Fruit fly (Drosophila melanogaster) whole organism, embryonic: Measurements from ENCODE around the gene cac.

Experiments used
- ATbp ChIP-seq: fragments of 200-800 bp; sonication (Bioruptor generic); optimal IDR thresholded peaks from 2 replicates; lab custom pipeline; 2017; ENCODE audit warnings: missing biosample characterization, mild to moderate bottlenecking, missing genetic modification characterization, missing genetic modification reagents
- CG10321 ChIP-seq: fragments of 200-800 bp; sonication (Bioruptor generic); IDR thresholded peaks from 2 replicates; pipeline ENCODE4 v1.3.6; 2022; ENCODE audit warnings: missing biosample characterization, missing genetic modification characterization
- CG11504 ChIP-seq: fragments of 200-800 bp; sonication (Bioruptor generic); optimal IDR thresholded peaks from 3 replicates; lab custom pipeline; 2019; ENCODE audit warnings: missing biosample characterization, mild to moderate bottlenecking, missing genetic modification characterization, moderate library complexity
- CG12769 ChIP-seq: fragments of 200-800 bp; sonication (Bioruptor generic); optimal IDR thresholded peaks from 2 replicates; lab custom pipeline; 2019; ENCODE audit warnings: missing biosample characterization, mild to moderate bottlenecking, missing genetic modification characterization, moderate library complexity
- CG13287 ChIP-seq: fragments of 200-800 bp; sonication (Bioruptor generic); IDR thresholded peaks from 2 replicates; pipeline ENCODE4 v1.3.6; 2022; ENCODE audit warnings: missing biosample characterization, missing genetic modification characterization; ENCODE audit not compliant: partially characterized antibody
- CG13296 ChIP-seq: fragments of 200-800 bp; sonication (Bioruptor generic); optimal IDR thresholded peaks from 3 replicates; lab custom pipeline; 2018; ENCODE audit warnings: missing biosample characterization, mild to moderate bottlenecking, missing genetic modification characterization
- CG15696 ChIP-seq: fragments of 200-800 bp; sonication (Bioruptor generic); optimal IDR thresholded peaks from 2 replicates; lab custom pipeline; 2019; ENCODE audit warnings: missing biosample characterization, mild to moderate bottlenecking, missing genetic modification characterization, moderate library complexity
- CG16815 ChIP-seq: fragments of 200-800 bp; sonication (Bioruptor generic); optimal IDR thresholded peaks from 3 replicates; lab custom pipeline; 2017; ENCODE audit warnings: missing biosample characterization, mild to moderate bottlenecking, missing genetic modification characterization
- CG31441 ChIP-seq: fragments of 200-800 bp; sonication (Bioruptor generic); IDR thresholded peaks from 2 replicates; pipeline ENCODE4 v1.3.6; 2022; ENCODE audit warnings: missing biosample characterization, missing genetic modification characterization
- CG3163 ChIP-seq: fragments of 200-800 bp; sonication (Bioruptor generic); optimal IDR thresholded peaks from 3 replicates; lab custom pipeline; 2016; ENCODE audit warnings: missing biosample characterization, missing genetic modification characterization
- CG3995 ChIP-seq: fragments of 200-800 bp; sonication (Bioruptor generic); optimal IDR thresholded peaks from 3 replicates; lab custom pipeline; 2016; ENCODE audit warnings: missing biosample characterization, missing genetic modification characterization
- CG6683 ChIP-seq: fragments of 200-800 bp; sonication (Bioruptor generic); optimal IDR thresholded peaks from 2 replicates; lab custom pipeline; 2017; ENCODE audit warnings: missing biosample characterization, mild to moderate bottlenecking, missing genetic modification characterization, missing genetic modification reagents
- CG8359 ChIP-seq: fragments of 200-800 bp; sonication (Bioruptor generic); optimal IDR thresholded peaks from 2 replicates; lab custom pipeline; 2017; ENCODE audit warnings: missing biosample characterization, mild to moderate bottlenecking, missing genetic modification characterization, borderline replicate concordance
- CG8944 ChIP-seq: fragments of 200-800 bp; sonication (Bioruptor generic); optimal IDR thresholded peaks from 3 replicates; lab custom pipeline; 2016; ENCODE audit warnings: missing biosample characterization, missing genetic modification characterization
- CG9876 ChIP-seq: fragments of 200-800 bp; sonication (Bioruptor generic); optimal IDR thresholded peaks from 2 replicates; lab custom pipeline; 2016; ENCODE audit warnings: missing biosample characterization, missing genetic modification characterization
- Chrac-16 ChIP-seq: fragments of 200-800 bp; sonication (Bioruptor generic); optimal IDR thresholded peaks from 3 replicates; lab custom pipeline; 2016; ENCODE audit warnings: missing biosample characterization, missing genetic modification characterization
- CrebB ChIP-seq: fragments of 200-800 bp; sonication (Bioruptor generic); optimal IDR thresholded peaks from 3 replicates; lab custom pipeline; 2018; ENCODE audit warnings: missing biosample characterization, mild to moderate bottlenecking, missing genetic modification characterization
- Dp ChIP-seq: fragments of 200-800 bp; sonication (Bioruptor generic); optimal IDR thresholded peaks from 2 replicates; lab custom pipeline; 2018; ENCODE audit warnings: missing biosample characterization, mild to moderate bottlenecking, missing genetic modification characterization, moderate library complexity
- E2f2 ChIP-seq: fragments of 200-800 bp; sonication (Bioruptor generic); IDR thresholded peaks from 2 replicates; pipeline ENCODE4 v1.3.6; 2022; ENCODE audit warnings: missing biosample characterization, missing genetic modification characterization
- Eip74EF ChIP-seq, 2 experiments: fragments of 200-800 bp in 1 of 2; fragments of >200 bp in 1 of 2; sonication (Bioruptor generic) in 1 of 2; optimal IDR thresholded peaks; 2 replicates each; lab custom pipeline; 2017 to 2019; ENCODE audit warnings: missing biosample characterization in 2 of 2, missing genetic modification characterization in 2 of 2, mild to moderate bottlenecking in 1 of 2, moderate library complexity in 1 of 2
- HLH54F ChIP-seq: fragments of 200-800 bp; sonication (Bioruptor generic); optimal IDR thresholded peaks from 3 replicates; lab custom pipeline; 2016; ENCODE audit warnings: missing biosample characterization, missing genetic modification characterization
- MTF-1 ChIP-seq: fragments of 200-800 bp; sonication (Bioruptor generic); optimal IDR thresholded peaks from 2 replicates; lab custom pipeline; 2018; ENCODE audit warnings: missing biosample characterization, mild to moderate bottlenecking, missing genetic modification characterization, borderline replicate concordance
- Poxn ChIP-seq: fragments of 200-800 bp; sonication (Bioruptor generic); IDR thresholded peaks from 2 replicates; pipeline ENCODE4 v1.3.6; 2022; ENCODE audit warnings: missing biosample characterization, missing genetic modification characterization
- Scr ChIP-seq: fragments of 200-800 bp; sonication (Bioruptor generic); IDR thresholded peaks from 2 replicates; pipeline ENCODE4 v1.3.6; 2022; ENCODE audit warnings: missing biosample characterization, missing genetic modification characterization; ENCODE audit not compliant: partially characterized antibody
- Sox102F ChIP-seq: fragments of 200-800 bp; sonication (Bioruptor generic); optimal IDR thresholded peaks from 2 replicates; lab custom pipeline; 2018; ENCODE audit warnings: missing biosample characterization, mild to moderate bottlenecking, missing genetic modification characterization, moderate library complexity
- Sry-β ChIP-seq: fragments of 200-800 bp; sonication (Bioruptor generic); optimal IDR thresholded peaks from 2 replicates; lab custom pipeline; 2018; ENCODE audit warnings: missing biosample characterization, mild to moderate bottlenecking, missing genetic modification characterization, moderate library complexity
- Ssrp ChIP-seq: fragments of 200-800 bp; sonication (Bioruptor generic); optimal IDR thresholded peaks from 2 replicates; lab custom pipeline; 2018; ENCODE audit warnings: missing biosample characterization, mild to moderate bottlenecking, missing genetic modification characterization, moderate library complexity
- Xbp1 ChIP-seq: fragments of 200-800 bp; sonication (Bioruptor generic); optimal IDR thresholded peaks from 3 replicates; lab custom pipeline; 2016; ENCODE audit warnings: missing biosample characterization, mild to moderate bottlenecking, missing genetic modification characterization
- abd-A ChIP-seq: fragments of 200-800 bp; sonication (Bioruptor generic); optimal IDR thresholded peaks from 3 replicates; lab custom pipeline; 2019; ENCODE audit warnings: missing biosample characterization, mild to moderate bottlenecking, missing genetic modification characterization, moderate library complexity
- bab2 ChIP-seq: fragments of 200-800 bp; sonication (Bioruptor generic); optimal IDR thresholded peaks from 2 replicates; lab custom pipeline; 2016; ENCODE audit warnings: missing biosample characterization, missing genetic modification characterization
- fru ChIP-seq: fragments of >200 bp; optimal IDR thresholded peaks from 2 replicates; lab custom pipeline; 2017
- gfzf ChIP-seq: fragments of 200-800 bp; sonication (Bioruptor generic); optimal IDR thresholded peaks from 2 replicates; lab custom pipeline; 2016; ENCODE audit warnings: missing biosample characterization, mild to moderate bottlenecking, missing genetic modification characterization, moderate library complexity
- grn ChIP-seq: fragments of 200-800 bp; sonication (Bioruptor generic); optimal IDR thresholded peaks from 3 replicates; lab custom pipeline; 2017; ENCODE audit warnings: missing biosample characterization, missing genetic modification characterization
- inv ChIP-seq: fragments of 200-800 bp; sonication (Bioruptor generic); IDR thresholded peaks from 2 replicates; pipeline ENCODE4 v1.3.6; 2022; ENCODE audit warnings: missing biosample characterization, missing genetic modification characterization; ENCODE audit not compliant: partially characterized antibody
- mam ChIP-seq: fragments of 200-800 bp; sonication (Bioruptor generic); optimal IDR thresholded peaks from 3 replicates; lab custom pipeline; 2016; ENCODE audit warnings: missing biosample characterization, missing genetic modification characterization
- mld ChIP-seq: fragments of 200-800 bp; sonication (Bioruptor generic); IDR thresholded peaks from 3 replicates; pipeline ENCODE4 v1.3.6; 2022; ENCODE audit warnings: missing biosample characterization, missing genetic modification characterization; ENCODE audit not compliant: partially characterized antibody
- nau ChIP-seq: fragments of 200-800 bp; sonication (Bioruptor generic); optimal IDR thresholded peaks from 3 replicates; lab custom pipeline; 2017; ENCODE audit warnings: missing biosample characterization, mild to moderate bottlenecking, missing genetic modification characterization, missing genetic modification reagents
- nerfin-1 ChIP-seq: fragments of 200-800 bp; sonication (Bioruptor generic); optimal IDR thresholded peaks from 3 replicates; lab custom pipeline; 2019; ENCODE audit warnings: missing biosample characterization, mild to moderate bottlenecking, missing genetic modification characterization, moderate library complexity
- odd ChIP-seq: fragments of 200-800 bp; sonication (Bioruptor generic); optimal IDR thresholded peaks from 2 replicates; lab custom pipeline; 2017; ENCODE audit warnings: missing biosample characterization, mild to moderate bottlenecking, missing genetic modification characterization
- sens-2 ChIP-seq: fragments of 200-800 bp; sonication (Bioruptor generic); IDR thresholded peaks from 2 replicates; pipeline ENCODE4 v1.3.6; 2022; ENCODE audit warnings: missing biosample characterization, missing genetic modification characterization
- sima ChIP-seq: fragments of 200-800 bp; sonication (Bioruptor generic); optimal IDR thresholded peaks from 2 replicates; lab custom pipeline; 2016; ENCODE audit warnings: missing biosample characterization, missing genetic modification characterization
- stc ChIP-seq: fragments of 200-800 bp; sonication (Bioruptor generic); IDR thresholded peaks from 2 replicates; pipeline ENCODE4 v1.3.6; 2022; ENCODE audit warnings: missing biosample characterization, missing genetic modification characterization
- stwl ChIP-seq: fragments of 200-800 bp; sonication (Bioruptor generic); optimal IDR thresholded peaks from 3 replicates; lab custom pipeline; 2018; ENCODE audit warnings: missing biosample characterization, mild to moderate bottlenecking, missing genetic modification characterization, moderate library complexity
- sug ChIP-seq: fragments of 200-800 bp; optimal IDR thresholded peaks from 2 replicates; lab custom pipeline; 2019; ENCODE audit warnings: missing biosample characterization, mild to moderate bottlenecking, missing genetic modification characterization, moderate library complexity
- unpg ChIP-seq: fragments of 200-800 bp; sonication (Bioruptor generic); optimal IDR thresholded peaks from 3 replicates; lab custom pipeline; 2018; ENCODE audit warnings: missing biosample characterization, mild to moderate bottlenecking, missing genetic modification characterization, moderate library complexity
- vfl ChIP-seq: fragments of 200-800 bp; sonication (Bioruptor generic); optimal IDR thresholded peaks from 2 replicates; lab custom pipeline; 2016; ENCODE audit warnings: missing biosample characterization, missing genetic modification characterization
- wor ChIP-seq: fragments of 200-800 bp; sonication (Bioruptor generic); IDR thresholded peaks from 2 replicates; pipeline ENCODE4 v1.3.6; 2022; ENCODE audit warnings: missing biosample characterization, missing genetic modification characterization
- zen ChIP-seq: fragments of 200-800 bp; sonication (Bioruptor generic); optimal IDR thresholded peaks from 3 replicates; lab custom pipeline; 2018; ENCODE audit warnings: missing biosample characterization, mild to moderate bottlenecking, missing genetic modification characterization, moderate library complexity
- zfh1 ChIP-seq: fragments of 200-800 bp; sonication (Bioruptor generic); IDR thresholded peaks from 3 replicates; pipeline ENCODE4 v1.3.6; 2022; ENCODE audit warnings: missing biosample characterization, missing genetic modification characterization

Gene cac

DNA sequence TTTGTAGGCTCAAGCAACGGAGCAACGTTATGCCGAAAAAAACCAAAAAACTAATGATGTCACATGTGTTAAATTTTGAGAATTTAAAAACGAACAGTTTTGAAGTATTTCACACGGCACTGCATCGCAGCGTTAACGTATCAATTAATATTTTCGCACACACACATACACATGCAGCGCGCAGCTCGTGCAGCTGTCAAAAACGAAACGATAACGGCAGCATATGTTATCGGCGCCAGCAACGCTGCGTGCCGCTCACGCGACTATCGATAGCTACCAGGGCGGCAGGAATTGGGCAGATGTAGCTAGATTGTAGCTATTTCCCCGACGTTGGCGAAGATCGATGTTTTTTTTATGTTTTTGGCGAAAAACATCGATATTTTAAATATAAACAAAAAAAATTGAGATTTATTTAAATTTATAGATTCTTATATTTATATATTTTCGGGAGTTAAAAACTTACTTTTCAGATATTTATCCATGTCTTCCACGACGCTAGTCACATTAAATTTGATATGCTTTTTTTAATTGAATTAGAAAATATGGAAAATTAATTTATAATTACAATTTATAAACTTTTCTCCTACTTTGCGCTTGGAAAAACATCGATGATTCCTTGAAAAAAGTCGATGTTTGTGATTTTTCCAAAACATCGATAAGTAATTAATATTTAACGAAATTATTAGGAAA is 44.1 kb upstream of the cac start, which contains the start of gene Usp7 (continued):
- no peak for TF ChIP-seq CG6683 (GFP tag; lab: Kevin White, UChicago)
- TF ChIP-seq Scr: peak; percentile 91
- peak; percentile 84 for TF ChIP-seq Sry-β (GFP tag; lab: Kevin White, UChicago)
- TF ChIP-seq CG13287 (GFP tag; lab: Robert Waterston, UW): peak; percentile 95
- peak; percentile 50 for TF ChIP-seq zen
- TF ChIP-seq inv (GFP tag; lab: Robert Waterston, UW): peak; percentile 95
- TF ChIP-seq CG11504: no peak
- no peak for TF ChIP-seq wor
- peak; percentile 79 for TF ChIP-seq stwl (tag; lab: Kevin White, UChicago)
- TF ChIP-seq HLH54F (GFP tag; lab: Kevin White, UChicago): no peak
- no peak for TF ChIP-seq sima (GFP tag; lab: Kevin White, UChicago)
- TF ChIP-seq ATbp (GFP tag; lab: Kevin White, UChicago): no peak
- no peak for TF ChIP-seq CG10321
- TF ChIP-seq E2f2 (GFP tag; lab: Robert Waterston, UW): peak; percentile 73
- TF ChIP-seq CG15696 (tag; lab: Kevin White, UChicago): no peak
- TF ChIP-seq CG9876: no peak
- no peak for TF ChIP-seq Sox102F
- no peak for TF ChIP-seq Ssrp (tag; lab: Kevin White, UChicago)
- TF ChIP-seq gfzf (GFP tag; lab: Kevin White, UChicago): no peak
- TF ChIP-seq Xbp1: peak; percentile 35
- TF ChIP-seq grn (GFP tag; lab: Kevin White, UChicago): no peak
- no peak for TF ChIP-seq CG8359
- no peak for TF ChIP-seq bab2
- peak; percentile 12 for TF ChIP-seq mam (GFP tag; lab: Kevin White, UChicago)
- no peak for TF ChIP-seq sens-2
- no peak for TF ChIP-seq CrebB (tag; lab: Kevin White, UChicago)
- TF ChIP-seq abd-A (tag; lab: Kevin White, UChicago): no peak
- no peak for TF ChIP-seq CG12769 (tag; lab: Kevin White, UChicago)
- peak; percentile 41 for TF ChIP-seq Chrac-16 (GFP tag; lab: Kevin White, UChicago)
- TF ChIP-seq vfl: no peak
- TF ChIP-seq stc (GFP tag; lab: Robert Waterston, UW): no peak
- TF ChIP-seq CG3995 (GFP tag; lab: Kevin White, UChicago): no peak
- no peak for TF ChIP-seq odd
- no peak for TF ChIP-seq CG3163 (GFP tag; lab: Kevin White, UChicago)
- TF ChIP-seq CG31441 (GFP tag; lab: Robert Waterston, UW): no peak; the same call in 1 of the 2 replicates
- TF ChIP-seq CG16815 (GFP tag; lab: Kevin White, UChicago): no peak
- peak; percentile 13 for TF ChIP-seq sug (tag; lab: Kevin White, UChicago)
- peak; percentile 55 for TF ChIP-seq Dp (GFP tag; lab: Kevin White, UChicago)
- no peak for TF ChIP-seq unpg
- no peak for TF ChIP-seq nau (GFP tag; lab: Kevin White, UChicago)
- TF ChIP-seq Poxn (GFP tag; lab: Robert Waterston, UW): no peak
- TF ChIP-seq fru (lab: Kevin White, UChicago): no peak
- TF ChIP-seq CG8944 (GFP tag; lab: Kevin White, UChicago): no peak
- TF ChIP-seq zfh1: no peak
- peak; percentile 92 for TF ChIP-seq mld (GFP tag; lab: Robert Waterston, UW)
- TF ChIP-seq nerfin-1 (tag; lab: Kevin White, UChicago): peak; percentile 42
- peak; percentile 32 for TF ChIP-seq CG13296 (GFP tag; lab: Kevin White, UChicago)
- TF ChIP-seq Eip74EF (GFP tag; optimal IDR thresholded peaks at IDR 0.05; lab: Kevin White, UChicago): no peak
- TF ChIP-seq MTF-1: peak; percentile 49
